Fruit fly (Drosophila melanogaster): Measurements from ENCODE around the gene CG15020.

CG15020 gene

DNA sequence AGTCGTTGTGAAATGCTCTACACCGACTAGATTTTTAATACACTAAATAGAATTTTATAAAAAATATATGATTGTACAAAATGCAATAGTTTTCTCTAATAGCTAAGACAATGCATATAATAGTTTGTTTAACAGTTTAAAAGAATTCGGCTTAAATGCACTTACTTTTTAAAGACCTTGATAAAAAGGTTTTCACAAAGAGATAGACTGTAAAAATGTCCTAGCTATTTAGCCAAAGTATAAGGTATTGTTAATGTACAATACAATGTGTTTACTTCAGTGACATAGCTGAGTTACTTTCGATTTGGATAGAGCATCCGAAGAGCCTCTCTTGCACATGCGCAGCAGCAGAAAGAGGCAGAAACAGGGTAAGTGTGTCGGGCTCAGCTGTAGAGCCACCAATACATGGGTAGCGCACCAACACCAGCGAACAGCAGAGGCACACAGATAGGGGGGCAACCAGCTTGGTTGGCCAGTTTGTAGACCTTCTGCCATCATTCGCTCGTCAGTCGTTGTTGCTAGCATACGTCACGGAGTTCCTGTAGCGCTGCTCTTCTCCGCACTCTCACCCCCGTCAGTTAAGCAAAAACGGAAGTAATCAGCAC, 14.7 kb upstream of the CG15020 start, which contains the start of gene TP53INP (continued):
- TF ChIP-seq Dref (GFP tag; IDR thresholded peaks at IDR 0.05) (no peak), insv (GFP tag; optimal IDR thresholded peaks at IDR 0.05) (peak in 1 of 2 experiments; percentile 66), Dbx (GFP tag; IDR thresholded peaks at IDR 0.05) (peak; percentile 56; the same call in 1 of the 3 replicates), knrl (GFP tag; IDR thresholded peaks at IDR 0.05; ENCODE audit: partially characterized antibody) (no peak), CG10543 (GFP tag; optimal IDR thresholded peaks at IDR 0.05) (peak; percentile 89), CG17359 (tag; optimal IDR thresholded peaks at IDR 0.05) (peak; percentile 76), CG12769 (tag; optimal IDR thresholded peaks at IDR 0.05) (peak; percentile 52), Ravus (GFP tag; IDR thresholded peaks at IDR 0.05) (no peak), Taf1 (GFP tag; IDR thresholded peaks at IDR 0.05) (0 out of 2 replicates have a peak, but pooled peaks have one; percentile 25), CG17186 (GFP tag; optimal IDR thresholded peaks at IDR 0.05) (peak; percentile 46), dmrt99B (tag; optimal IDR thresholded peaks at IDR 0.05) (peak; percentile 93), CG9876 (GFP tag; optimal IDR thresholded peaks at IDR 0.05) (peak; percentile 23), CkIIα-i1 (GFP tag; IDR thresholded peaks at IDR 0.05) (no peak), sqz (GFP tag; optimal IDR thresholded peaks at IDR 0.05) (peak; percentile 76), Six4 (GFP tag; optimal IDR thresholded peaks at IDR 0.05) (peak; percentile 63), CG12299 (tag; optimal IDR thresholded peaks at IDR 0.05) (peak; percentile 83), CG16815 (GFP tag; optimal IDR thresholded peaks at IDR 0.05) (peak; percentile 77), Oli (tag; optimal IDR thresholded peaks at IDR 0.05) (peak; percentile 95), mam (GFP tag; optimal IDR thresholded peaks at IDR 0.05) (peak; percentile 50), CG11504 (tag; optimal IDR thresholded peaks at IDR 0.05) (peak; percentile 93), ham (GFP tag; IDR thresholded peaks at IDR 0.05) (no peak), CG1832 (GFP tag; optimal IDR thresholded peaks at IDR 0.05) (no peak), CG14050 (GFP tag; IDR thresholded peaks at IDR 0.05) (peak; percentile 54), CG18011 (GFP tag; optimal IDR thresholded peaks at IDR 0.05) (peak; percentile 60), HmgZ (tag; optimal IDR thresholded peaks at IDR 0.05) (peak; percentile 64), ken (GFP tag; IDR thresholded peaks at IDR 0.05) (peak; percentile 72; the same call in 2 of the 3 replicates), CG9817 (tag; optimal IDR thresholded peaks at IDR 0.05) (peak; percentile 83), CG10979 (tag; optimal IDR thresholded peaks at IDR 0.05) (peak; percentile 93), MBD-R2 (GFP tag; IDR thresholded peaks at IDR 0.05) (peak; percentile 18; the same call in 1 of the 2 replicates), fd3F (GFP tag; optimal IDR thresholded peaks at IDR 0.05) (peak; percentile 82), Doc3 (GFP tag; IDR thresholded peaks at IDR 0.05; ENCODE audit: partially characterized antibody) (no peak), caup (GFP tag; optimal IDR thresholded peaks at IDR 0.05; ENCODE audit: severe bottlenecking) (peak; percentile 86), Ptx1 (GFP tag; IDR thresholded peaks at IDR 0.05) (peak; percentile 81), CG17612 (GFP tag; IDR thresholded peaks at IDR 0.05) (no peak), tup (GFP tag; optimal IDR thresholded peaks at IDR 0.05) (peak; percentile 31), Nf-YB (GFP tag; optimal IDR thresholded peaks at IDR 0.05) (peak; percentile 79), gcm (GFP tag; optimal IDR thresholded peaks at IDR 0.05) (peak; percentile 90), Sry-β (GFP tag; optimal IDR thresholded peaks at IDR 0.05) (peak; percentile 45), ato (GFP tag; IDR thresholded peaks at IDR 0.05; ENCODE audit: partially characterized antibody) (no peak), cad (GFP tag; optimal IDR thresholded peaks at IDR 0.05) (no peak), Atf3 (GFP tag; optimal IDR thresholded peaks at IDR 0.05) (peak; percentile 65), shn (GFP tag; optimal IDR thresholded peaks at IDR 0.05) (peak; percentile 60), CG12744 (GFP tag; optimal IDR thresholded peaks at IDR 0.05) (peak; percentile 43), maf-S (GFP tag; optimal IDR thresholded peaks at IDR 0.05) (peak; percentile 79), CG18599 (GFP tag; optimal IDR thresholded peaks at IDR 0.05) (peak; percentile 92), CG12219 (GFP tag; optimal IDR thresholded peaks at IDR 0.05) (peak; percentile 83), CG1603 (tag; optimal IDR thresholded peaks at IDR 0.05) (peak; percentile 71), CG2678 (tag; optimal IDR thresholded peaks at IDR 0.05) (peak; percentile 95), CG15011 (GFP tag; optimal IDR thresholded peaks at IDR 0.05) (peak; percentile 80)

All from whole organism, embryonic.